Fruit fly (Drosophila melanogaster): ENCODE measurements around the gene shams.
A peak's percentile ranks its signal among the peaks of the same experiment; 100 is the strongest.

The shams gene

dm6 chr3R:25074558-25074964, at the start of gene shams, which contains the start of gene CG11920:
Gene shams, minus strand, starts transcription at chr3R:25074607.
Gene CG11920, plus strand, starts transcription at chr3R:25074877.
- peak; percentile 58 for TF ChIP-seq CG8159 (tag; optimal IDR thresholded peaks at IDR 0.05)
- TF ChIP-seq gl (tag; optimal IDR thresholded peaks at IDR 0.05), result no peak

DNA sequence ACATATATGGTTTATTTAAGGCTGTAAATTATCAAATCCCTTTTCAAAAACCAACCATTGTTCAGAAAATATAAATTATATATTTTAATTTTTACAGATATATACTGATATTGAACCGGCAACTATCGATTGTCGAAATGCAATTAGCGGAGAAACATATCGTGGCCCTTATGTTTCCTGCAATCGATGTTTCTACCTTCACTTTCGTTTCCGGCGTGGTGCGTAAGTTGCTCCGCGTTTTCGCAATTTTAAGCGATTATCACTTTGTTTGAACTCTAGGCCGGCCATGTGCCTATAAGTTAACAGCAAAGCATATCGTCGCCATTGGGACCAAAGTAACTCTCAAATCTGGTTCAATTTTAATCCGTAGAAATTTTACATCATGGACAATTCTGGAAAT, 48.9 kb upstream of the shams start, which contains the start of gene vig2:
vig2 (plus strand) TSS at position 112 of the 400 bp plus-strand sequence.
- TF ChIP-seq CG15710 (tag; optimal IDR thresholded peaks at IDR 0.05), result peak; percentile 15
- TF ChIP-seq CG34367 (tag; optimal IDR thresholded peaks at IDR 0.05), result peak; percentile 14
- peak; percentile 82; the same call in 2 of the 3 replicates for TF ChIP-seq CG4496 (GFP tag; IDR thresholded peaks at IDR 0.05)
- peak; percentile 52 for TF ChIP-seq Snoo (tag; optimal IDR thresholded peaks at IDR 0.05)

- TF ChIP-seq Snoo (tag; optimal IDR thresholded peaks at IDR 0.05) (no peak), CG34367 (tag; optimal IDR thresholded peaks at IDR 0.05) (no peak), CG15710 (tag; optimal IDR thresholded peaks at IDR 0.05) (no peak), fd96Ca (GFP tag; IDR thresholded peaks at IDR 0.05) (no peak), CG4496 (GFP tag; IDR thresholded peaks at IDR 0.05) (no peak), rn (GFP tag; IDR thresholded peaks at IDR 0.05) (no peak), CG12605 (GFP tag; IDR thresholded peaks at IDR 0.05) (no peak), Pif1B (GFP tag; optimal IDR thresholded peaks at IDR 0.05) (no peak)
These were observed 48.4 kb upstream of the shams start, which contains the start of the genes CG31510 and TTLL5 for dm6 chr3R:25122736-25123211. Gene CG31510, minus strand, starts transcription at chr3R:25122920. Gene TTLL5, minus strand, starts transcription at chr3R:25122920.

DNA sequence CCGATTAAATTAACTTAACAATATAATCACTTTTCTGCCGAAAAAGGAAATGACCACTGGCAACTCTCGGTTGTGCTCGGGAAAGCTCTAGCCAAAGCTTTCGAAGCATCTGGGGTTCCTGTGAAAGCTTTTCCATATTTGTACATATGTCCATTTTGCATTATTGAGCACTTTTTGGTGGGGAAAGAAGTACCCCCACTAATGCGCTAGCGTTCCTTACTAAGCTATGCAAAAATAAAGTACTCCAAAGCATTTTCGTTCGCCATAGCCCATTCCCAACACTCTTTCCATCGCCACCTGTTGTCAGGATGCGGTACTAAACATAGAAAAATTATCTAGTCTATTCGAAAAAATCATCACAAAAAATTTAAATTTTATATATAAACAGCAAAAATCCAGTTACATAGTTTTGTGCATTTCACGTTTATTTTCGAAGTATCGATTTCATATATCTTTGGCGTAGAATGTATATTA, 38.1 kb upstream of the shams start, which contains the start of gene Nepl16:
Nepl16 (minus strand) TSS at position 51 of the 474 bp plus-strand sequence.
- TF ChIP-seq CG34367 (tag; optimal IDR thresholded peaks at IDR 0.05) (no peak), D1 (tag; optimal IDR thresholded peaks at IDR 0.05) (no peak), CG12605 (GFP tag; IDR thresholded peaks at IDR 0.05) (no peak), CG14655 (GFP tag; optimal IDR thresholded peaks at IDR 0.05) (no peak), CG17806 (tag; optimal IDR thresholded peaks at IDR 0.05) (no peak), fd96Ca (GFP tag; IDR thresholded peaks at IDR 0.05) (no peak), rn (GFP tag; IDR thresholded peaks at IDR 0.05) (no peak), EcR (GFP tag; optimal IDR thresholded peaks at IDR 0.05) (no peak), CG15710 (tag; optimal IDR thresholded peaks at IDR 0.05) (no peak)

dm6 chr3R:25108932-25109331, 34.5 kb upstream of the shams start, which contains the start of gene CG34027:
Gene CG34027, minus strand, starts transcription at chr3R:25109032.
- no peak for TF ChIP-seq rn (GFP tag; IDR thresholded peaks at IDR 0.05)
- TF ChIP-seq EcR (GFP tag; optimal IDR thresholded peaks at IDR 0.05), result no peak
- no peak for TF ChIP-seq CG8301 (tag; optimal IDR thresholded peaks at IDR 0.05)
- TF ChIP-seq D1 (tag; optimal IDR thresholded peaks at IDR 0.05), result no peak

DNA sequence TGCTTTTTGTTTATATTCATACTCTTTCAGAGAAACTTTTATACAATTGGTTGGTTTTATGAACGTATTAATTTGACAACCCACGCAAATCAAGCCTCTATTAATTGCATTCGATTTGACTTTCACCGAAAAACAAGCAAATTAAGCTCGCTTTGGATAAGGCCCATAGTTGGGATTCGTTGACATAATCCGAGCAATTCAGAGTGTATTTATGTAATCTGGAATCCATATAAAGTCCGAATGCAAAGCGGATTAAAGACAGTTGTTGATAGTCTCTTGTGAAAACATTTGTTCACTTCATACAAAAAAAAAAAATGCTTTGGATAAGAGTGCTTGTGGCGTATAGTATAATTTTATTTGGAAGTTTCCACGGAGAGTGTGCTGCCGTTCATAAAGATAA, 27.8 kb upstream of the shams start, which contains the start of gene CG45095:
CG45095 (plus strand) TSS at position 301 of the 400 bp plus-strand sequence.
- no peak for TF ChIP-seq CG8159 (tag; optimal IDR thresholded peaks at IDR 0.05)
- no peak for TF ChIP-seq CG32121 (GFP tag; IDR thresholded peaks at IDR 0.05)
- no peak for TF ChIP-seq Pif1A (GFP tag; optimal IDR thresholded peaks at IDR 0.05)
- TF ChIP-seq D1 (tag; optimal IDR thresholded peaks at IDR 0.05), result no peak
- TF ChIP-seq Pif1B (GFP tag; optimal IDR thresholded peaks at IDR 0.05), result no peak
- TF ChIP-seq CG10348 (GFP tag; IDR thresholded peaks at IDR 0.05), result no peak
- TF ChIP-seq CG17806 (tag; optimal IDR thresholded peaks at IDR 0.05), result no peak
- TF ChIP-seq Ets98B (GFP tag; IDR thresholded peaks at IDR 0.05), result no peak
- no peak for TF ChIP-seq CG14655 (GFP tag; optimal IDR thresholded peaks at IDR 0.05)
- no peak for TF ChIP-seq CG9948 (tag; optimal IDR thresholded peaks at IDR 0.05)
- no peak for TF ChIP-seq gl (tag; optimal IDR thresholded peaks at IDR 0.05)
- no peak for TF ChIP-seq CG34367 (tag; optimal IDR thresholded peaks at IDR 0.05)
- no peak for TF ChIP-seq CG4496 (GFP tag; IDR thresholded peaks at IDR 0.05)
- TF ChIP-seq EcR (GFP tag; optimal IDR thresholded peaks at IDR 0.05), result no peak
- no peak for TF ChIP-seq CG15710 (tag; optimal IDR thresholded peaks at IDR 0.05)
- no peak for TF ChIP-seq CG8301 (tag; optimal IDR thresholded peaks at IDR 0.05)
- no peak for TF ChIP-seq fd96Ca (GFP tag; IDR thresholded peaks at IDR 0.05)
- no peak for TF ChIP-seq rn (GFP tag; IDR thresholded peaks at IDR 0.05)

DNA sequence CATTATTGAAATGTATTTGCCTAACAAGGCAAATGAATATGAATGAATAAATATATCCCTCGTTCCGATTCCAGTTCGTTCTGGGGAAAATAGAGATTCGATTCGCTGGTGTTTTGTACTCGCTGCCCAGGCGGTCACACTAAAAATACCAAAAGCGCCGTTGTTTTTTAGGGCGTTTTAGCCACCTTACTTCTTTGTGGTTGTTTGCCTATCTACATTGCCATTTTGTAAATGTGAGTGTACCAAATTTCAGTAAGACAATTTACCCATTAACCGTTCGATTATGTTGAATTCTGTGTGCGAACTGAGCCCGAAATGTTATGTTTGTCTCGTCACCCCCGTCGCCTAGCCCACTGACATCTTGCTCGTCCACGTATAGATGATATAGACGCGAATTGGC, 23.1 kb upstream of the shams start, which contains the start of the genes CG33095 and CG33096:
CG33095 (plus strand) TSS at position 187 of the 400 bp plus-strand sequence.
CG33096 (plus strand) TSS at position 187 of the 400 bp plus-strand sequence.
- TF ChIP-seq EcR (GFP tag; optimal IDR thresholded peaks at IDR 0.05) (peak; percentile 1), CG13204 (GFP tag; optimal IDR thresholded peaks at IDR 0.05) (no peak)

DNA sequence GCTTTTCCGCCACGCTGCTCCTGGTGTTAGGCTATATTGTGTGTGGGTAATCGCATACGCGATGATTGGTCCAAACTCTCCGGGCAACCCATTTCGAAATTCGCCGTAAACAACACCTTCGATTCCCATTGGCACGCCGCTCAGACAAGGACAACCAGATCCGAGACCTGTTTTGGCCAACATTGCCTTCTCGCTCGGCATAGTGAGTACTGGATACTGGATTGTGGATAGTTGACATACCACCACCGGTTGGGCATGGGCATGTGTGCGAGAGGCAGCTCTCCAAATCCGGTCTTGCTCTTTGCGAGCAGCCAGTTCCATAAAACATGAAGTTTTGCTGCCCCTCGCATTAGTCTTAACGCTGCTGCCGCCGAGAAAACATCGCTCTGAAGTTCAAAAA, 20.2 kb upstream of the shams start, which contains the start of gene fd96Cb:
fd96Cb (plus strand) TSS at position 374 of the 400 bp plus-strand sequence.
- TF ChIP-seq CG10348 (GFP tag; IDR thresholded peaks at IDR 0.05), result no peak
- no peak; the same call in 2 of the 3 replicates for TF ChIP-seq CG4496 (GFP tag; IDR thresholded peaks at IDR 0.05)
- no peak for TF ChIP-seq CG14655 (GFP tag; optimal IDR thresholded peaks at IDR 0.05)
- no peak for TF ChIP-seq D1 (tag; optimal IDR thresholded peaks at IDR 0.05)
- no peak for TF ChIP-seq CG9948 (tag; optimal IDR thresholded peaks at IDR 0.05)
- no peak for TF ChIP-seq rn (GFP tag; IDR thresholded peaks at IDR 0.05)
- no peak for TF ChIP-seq EcR (GFP tag; optimal IDR thresholded peaks at IDR 0.05)
- no peak for TF ChIP-seq CG8159 (tag; optimal IDR thresholded peaks at IDR 0.05)
- no peak for TF ChIP-seq Pif1A (GFP tag; optimal IDR thresholded peaks at IDR 0.05)
- no peak for TF ChIP-seq Pif1B (GFP tag; optimal IDR thresholded peaks at IDR 0.05)
- TF ChIP-seq fd96Ca (GFP tag; IDR thresholded peaks at IDR 0.05), result no peak
- TF ChIP-seq CG8301 (tag; optimal IDR thresholded peaks at IDR 0.05), result no peak
- TF ChIP-seq CG34367 (tag; optimal IDR thresholded peaks at IDR 0.05), result no peak
- TF ChIP-seq Ets98B (GFP tag; IDR thresholded peaks at IDR 0.05), result no peak
- TF ChIP-seq CG13204 (GFP tag; optimal IDR thresholded peaks at IDR 0.05), result no peak
- TF ChIP-seq gl (tag; optimal IDR thresholded peaks at IDR 0.05), result no peak

Measured in whole organism, pupa.